Worm (Caenorhabditis elegans) whole organism, late embryonic: Measurements from ENCODE around the gene R193.6.

Experiments used
- C08G9.2 ChIP-seq: sonication (generic microtip); optimal IDR thresholded peaks from 2 replicates; lab custom pipeline; 2016; ENCODE audit warnings: mild to moderate bottlenecking, missing genetic modification characterization, moderate library complexity, missing compliant biosample characterization
- C38D4.7 ChIP-seq: fragments of 200-800 bp; sonication (Bioruptor generic); optimal IDR thresholded peaks from 2 replicates; lab custom pipeline; 2018; ENCODE audit warnings: mild to moderate bottlenecking, missing genetic modification characterization, moderate library complexity, missing compliant biosample characterization
- F13H6.1 ChIP-seq: sonication (generic microtip); optimal IDR thresholded peaks from 2 replicates; lab custom pipeline; 2016; ENCODE audit warnings: missing genetic modification characterization, missing compliant biosample characterization
- K02D7.2 ChIP-seq: sonication (generic microtip); optimal IDR thresholded peaks from 2 replicates; lab custom pipeline; 2017; ENCODE audit warnings: mild to moderate bottlenecking, missing genetic modification characterization, missing compliant biosample characterization
- Y22D7AL.16 ChIP-seq: sonication (generic microtip); optimal IDR thresholded peaks from 2 replicates; lab custom pipeline; 2016; ENCODE audit warnings: missing genetic modification characterization, missing compliant biosample characterization
- ceh-18 ChIP-seq: sonication (generic microtip); optimal IDR thresholded peaks from 2 replicates; lab custom pipeline; 2016; ENCODE audit warnings: missing genetic modification characterization, missing compliant biosample characterization
- ceh-34 ChIP-seq: sonication (generic microtip); optimal IDR thresholded peaks from 2 replicates; lab custom pipeline; 2016; ENCODE audit warnings: mild to moderate bottlenecking, missing genetic modification characterization, missing compliant biosample characterization
- ceh-6 ChIP-seq: fragments of 200-800 bp; sonication (Bioruptor generic); optimal IDR thresholded peaks from 2 replicates; lab custom pipeline; 2018; ENCODE audit warnings: mild to moderate bottlenecking, missing genetic modification characterization, missing compliant biosample characterization
- fkh-6 ChIP-seq: sonication (generic microtip); optimal IDR thresholded peaks from 2 replicates; lab custom pipeline; 2016; ENCODE audit warnings: missing genetic modification characterization, missing compliant biosample characterization
- hlh-13 ChIP-seq: fragments of 200-800 bp; sonication (Bioruptor generic); optimal IDR thresholded peaks from 2 replicates; lab custom pipeline; 2018; ENCODE audit warnings: mild to moderate bottlenecking, missing genetic modification characterization, missing compliant biosample characterization
- hlh-15 ChIP-seq: sonication (generic microtip); optimal IDR thresholded peaks from 2 replicates; lab custom pipeline; 2016; ENCODE audit warnings: missing genetic modification characterization, missing compliant biosample characterization
- hlh-30 ChIP-seq: sonication (generic microtip); optimal IDR thresholded peaks from 2 replicates; lab custom pipeline; 2017; ENCODE audit warnings: antibody characterized with exemption, missing genetic modification characterization, missing compliant biosample characterization; ENCODE audit not compliant: insufficient read depth
- hlh-6 ChIP-seq: sonication (generic microtip); optimal IDR thresholded peaks from 2 replicates; lab custom pipeline; 2016; ENCODE audit warnings: missing genotype, missing genetic modification characterization, missing compliant biosample characterization
- lin-11 ChIP-seq: fragments of 200-800 bp; sonication (Bioruptor generic); optimal IDR thresholded peaks from 2 replicates; lab custom pipeline; 2018; ENCODE audit warnings: mild to moderate bottlenecking, missing genetic modification characterization, missing compliant biosample characterization
- mec-3 ChIP-seq: sonication (generic microtip); optimal IDR thresholded peaks from 2 replicates; lab custom pipeline; 2016; ENCODE audit warnings: borderline replicate concordance, missing genetic modification characterization, missing compliant biosample characterization
- nfya-1 ChIP-seq: sonication (generic microtip); optimal IDR thresholded peaks from 2 replicates; lab custom pipeline; 2017; ENCODE audit warnings: missing genetic modification characterization, mild to moderate bottlenecking, missing compliant biosample characterization, antibody characterized with exemption, moderate library complexity
- nhr-232 ChIP-seq: sonication (generic microtip); optimal IDR thresholded peaks from 2 replicates; lab custom pipeline; 2016; ENCODE audit warnings: missing genetic modification characterization, missing compliant biosample characterization
- pha-2 ChIP-seq: sonication (generic microtip); optimal IDR thresholded peaks from 2 replicates; lab custom pipeline; 2017; ENCODE audit warnings: mild to moderate bottlenecking, missing genetic modification characterization, missing compliant biosample characterization
- pqm-1 ChIP-seq: sonication (generic microtip); optimal IDR thresholded peaks from 2 replicates; lab custom pipeline; 2016; ENCODE audit warnings: missing genetic modification characterization, missing compliant biosample characterization
- sox-4 ChIP-seq: sonication (generic microtip); optimal IDR thresholded peaks from 2 replicates; lab custom pipeline; 2017; ENCODE audit warnings: mild to moderate bottlenecking, missing genetic modification characterization, inconsistent platforms, missing compliant biosample characterization
- syd-9 ChIP-seq: sonication (generic microtip); optimal IDR thresholded peaks from 2 replicates; lab custom pipeline; 2016; ENCODE audit warnings: mild to moderate bottlenecking, missing genetic modification characterization, moderate library complexity, missing compliant biosample characterization
- unc-42 ChIP-seq: sonication (generic microtip); optimal IDR thresholded peaks from 2 replicates; lab custom pipeline; 2016; ENCODE audit warnings: missing genotype, missing genetic modification characterization, missing compliant biosample characterization

R193.6 gene

DNA sequence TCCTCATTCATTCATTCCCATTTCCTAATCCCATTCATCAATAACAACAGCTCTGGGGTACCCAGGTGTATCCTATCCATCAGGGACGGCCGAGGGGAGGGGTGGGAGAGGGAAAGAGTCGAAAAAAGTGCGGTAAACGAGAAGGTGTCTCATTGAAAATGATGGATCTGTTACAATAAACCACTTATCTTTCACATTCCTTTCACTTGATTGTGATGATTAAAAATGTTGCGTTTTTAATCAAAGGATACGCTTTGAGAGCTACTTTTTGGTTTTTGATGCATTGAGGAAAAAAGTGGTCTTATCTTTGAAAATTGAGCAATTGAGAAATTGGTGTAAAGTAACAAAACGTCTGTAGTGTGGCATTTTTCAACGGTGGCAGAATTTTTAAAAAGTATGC, 34.7 kb downstream of the R193.6 start:
- TF ChIP-seq ceh-34 (tag; lab: Kevin White, UChicago) (no peak), hlh-6 (no peak), sox-4 (tag; lab: Kevin White, UChicago) (no peak), fkh-6 (tag; lab: Kevin White, UChicago) (no peak)

DNA sequence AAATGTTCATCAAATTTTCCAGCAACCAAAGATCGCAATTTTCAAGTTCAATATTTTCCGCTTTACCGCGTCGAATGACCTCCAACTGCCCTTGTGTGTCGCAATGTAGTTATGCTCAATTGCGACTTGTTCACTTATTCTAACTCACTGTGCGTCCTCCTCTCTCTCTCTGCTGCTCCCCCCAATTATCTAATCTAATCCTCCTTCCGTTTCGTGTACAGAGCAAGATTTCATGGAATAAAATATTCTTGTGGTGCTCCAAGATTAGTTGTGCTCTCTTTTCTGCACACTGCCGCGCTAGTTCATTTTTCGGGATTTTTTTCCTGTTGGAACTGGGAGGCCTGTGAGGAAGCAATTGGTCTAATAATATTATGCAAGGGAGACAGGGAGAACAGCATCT, 35.4 kb downstream of the R193.6 start:
- TF ChIP-seq unc-42 (tag; lab: Kevin White, UChicago) (peak; percentile 87), syd-9 (no peak)

DNA sequence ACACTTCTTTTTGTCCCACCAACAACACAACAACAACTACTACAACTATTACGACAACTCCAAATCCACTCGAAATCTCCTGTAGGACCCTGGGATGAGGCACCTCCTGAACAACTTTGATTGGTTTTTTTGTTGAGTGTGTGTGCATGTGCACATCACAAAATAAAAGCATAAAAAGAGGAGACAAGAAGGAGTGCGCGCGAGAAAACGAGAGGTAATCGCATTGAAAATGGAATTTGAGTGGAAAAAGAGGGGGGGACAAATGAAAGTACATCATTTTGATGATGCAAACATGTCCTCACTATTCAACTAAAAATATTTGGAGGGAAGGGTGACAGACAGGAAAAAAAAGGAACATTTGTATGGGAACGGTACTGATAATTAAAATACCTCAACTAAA, 36.9 kb downstream of the R193.6 start:
- TF ChIP-seq unc-42 (tag; lab: Kevin White, UChicago): peak; percentile 94
- TF ChIP-seq ceh-18: no peak
- TF ChIP-seq, all 69 proteins: peak for 1

DNA sequence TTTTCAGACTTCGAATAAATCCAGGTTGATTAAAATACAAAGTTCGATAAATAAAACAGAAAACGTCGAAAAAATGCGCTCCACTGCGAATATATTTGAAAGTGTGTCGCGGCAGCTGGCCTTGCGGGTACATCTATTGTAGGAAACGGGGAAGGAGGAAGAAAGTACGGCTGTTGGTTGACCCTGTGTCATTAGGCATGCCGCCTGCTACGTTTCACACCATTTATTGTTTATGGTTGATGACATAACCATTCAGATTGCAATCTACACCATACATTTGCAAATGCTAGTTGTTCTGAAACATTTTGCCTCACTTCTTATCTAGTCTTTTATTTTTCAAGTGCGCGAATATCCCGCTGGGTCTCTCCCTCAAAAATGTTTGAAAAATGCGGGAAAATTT, 43.0 kb downstream of the R193.6 start, which contains the start of gene T13G4.4:
T13G4.4 (minus strand) TSS at position 97 of the 400 bp plus-strand sequence.
- TF ChIP-seq C38D4.7 (GFP tag; lab: Kevin White, UChicago): no peak
- TF ChIP-seq nfya-1 (tag; lab: Kevin White, UChicago): no peak
- TF ChIP-seq hlh-30 (tag; lab: Kevin White, UChicago): no peak
- TF ChIP-seq sox-4 (tag; lab: Kevin White, UChicago): no peak
- no peak for TF ChIP-seq ceh-6 (GFP tag; lab: Kevin White, UChicago)
- TF ChIP-seq F13H6.1 (tag; lab: Kevin White, UChicago): no peak
- no peak for TF ChIP-seq K02D7.2 (tag; lab: Kevin White, UChicago)
- no peak for TF ChIP-seq hlh-13
- TF ChIP-seq lin-11 (tag; lab: Kevin White, UChicago): no peak
- no peak for TF ChIP-seq Y22D7AL.16 (tag; lab: Kevin White, UChicago)

DNA sequence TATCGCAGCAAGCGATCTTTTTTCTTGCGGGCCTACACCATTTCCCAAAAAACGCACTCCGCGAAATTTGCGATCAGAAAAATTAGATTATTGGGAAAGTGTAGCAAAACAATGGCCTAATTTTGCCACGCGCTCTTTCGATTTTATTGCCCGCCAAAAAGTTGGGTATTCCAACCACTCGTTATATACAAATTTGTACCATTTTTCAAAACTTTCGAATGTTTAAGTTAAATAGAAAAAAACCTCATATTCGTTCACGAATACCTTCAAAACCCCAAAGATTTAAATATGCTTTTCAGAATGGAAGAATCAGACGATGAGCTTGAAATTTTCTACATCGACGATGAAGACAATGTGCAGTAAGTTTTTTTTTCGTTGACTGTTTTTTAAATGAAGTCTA, 44.3 kb downstream of the R193.6 start, which contains the start of gene T13G4.1:
T13G4.1 (plus strand) TSS at position 301 of the 400 bp plus-strand sequence.
- TF ChIP-seq C08G9.2 (no peak), nhr-232 (no peak), mec-3 (no peak), pqm-1 (tag; lab: Kevin White, UChicago) (no peak), pha-2 (tag; lab: Kevin White, UChicago) (no peak), hlh-15 (tag; lab: Kevin White, UChicago) (no peak)
